Worm (Caenorhabditis elegans) whole organism, L1 larva: ENCODE measurements around the gene cdc-50.B.

Experiments used
- aly-2 ChIP-seq: fragments of 150-350 bp; optimal IDR thresholded peaks from 2 replicates; lab custom pipeline; 2014; ENCODE audit warnings: missing biosample characterization, missing genetic modification characterization
- ceh-8 ChIP-seq: fragments of 200-800 bp; sonication (Bioruptor generic); optimal IDR thresholded peaks from 2 replicates; lab custom pipeline; 2018; ENCODE audit warnings: mild to moderate bottlenecking, missing genetic modification characterization, moderate library complexity, missing compliant biosample characterization
- ces-1 ChIP-seq: fragments of 150-350 bp; optimal IDR thresholded peaks from 2 replicates; lab custom pipeline; 2014; ENCODE audit warnings: missing biosample characterization, missing genetic modification reagents, missing genetic modification characterization
- efl-1 ChIP-seq, 4 experiments: fragments of 150-350 bp; optimal IDR thresholded peaks in 3 of 4; peaks in 1 of 4; 1 replicate in 1 of 4; 2 replicates in 3 of 4; lab custom pipeline; 2014; ENCODE audit warnings: missing biosample characterization in 2 of 4, missing genetic modification characterization in 2 of 4, missing genetic modification reagents in 2 of 4
- efl-3 ChIP-seq: fragments of 200-800 bp; sonication (Bioruptor generic); optimal IDR thresholded peaks from 2 replicates; lab custom pipeline; 2018; ENCODE audit warnings: mild to moderate bottlenecking, missing genetic modification characterization, missing compliant biosample characterization
- egl-27 ChIP-seq, 2 experiments: fragments of 150-350 bp in 1 of 2; sonication (generic microtip); optimal IDR thresholded peaks; 3 replicates each; lab custom pipeline; 2017 to 2018; ENCODE audit warnings: missing biosample characterization in 2 of 2, missing genetic modification characterization in 2 of 2, missing genetic modification reagents in 2 of 2
- elt-2 ChIP-seq: sonication (generic microtip); optimal IDR thresholded peaks from 2 replicates; lab custom pipeline; 2016; ENCODE audit warnings: missing genetic modification characterization, mild to moderate bottlenecking, inconsistent platforms, missing compliant biosample characterization, missing genetic modification reagents
- fkh-10 ChIP-seq: sonication (generic microtip); optimal IDR thresholded peaks from 2 replicates; lab custom pipeline; 2017; ENCODE audit warnings: missing biosample characterization, missing genetic modification reagents, missing genetic modification characterization
- fkh-4 ChIP-seq: sonication (generic microtip); optimal IDR thresholded peaks from 2 replicates; lab custom pipeline; 2016; ENCODE audit warnings: missing compliant biosample characterization, missing genetic modification characterization, borderline replicate concordance
- lin-13 ChIP-seq: fragments of 150-350 bp; optimal IDR thresholded peaks from 2 replicates; lab custom pipeline; 2014; ENCODE audit warnings: missing biosample characterization, missing genetic modification reagents, missing genetic modification characterization
- lin-14 ChIP-seq: fragments of 200-800 bp; sonication (Bioruptor generic); optimal IDR thresholded peaks from 2 replicates; lab custom pipeline; 2018; ENCODE audit warnings: mild to moderate bottlenecking, missing genetic modification characterization, moderate library complexity, missing compliant biosample characterization
- lin-35 ChIP-seq, 2 experiments: fragments of 150-350 bp; optimal IDR thresholded peaks; 2 replicates each; lab custom pipeline; 2014; ENCODE audit warnings: missing biosample characterization in 2 of 2, missing genetic modification characterization in 2 of 2, missing genetic modification reagents in 2 of 2
- lsy-2 ChIP-seq, 2 experiments: fragments of 150-350 bp; optimal IDR thresholded peaks; 2 replicates each; lab custom pipeline; 2014; ENCODE audit warnings: missing biosample characterization in 2 of 2, missing genetic modification characterization in 2 of 2
- mab-9 ChIP-seq: fragments of 200-800 bp; sonication (Bioruptor generic); IDR thresholded peaks from 2 replicates; pipeline ENCODE4 v1.3.6; 2022; ENCODE audit warnings: missing genetic modification reagents, missing genetic modification characterization, missing compliant biosample characterization
- mep-1 ChIP-seq: fragments of 150-350 bp; optimal IDR thresholded peaks from 2 replicates; lab custom pipeline; 2014; ENCODE audit warnings: missing biosample characterization, missing genetic modification characterization
- nhr-11 ChIP-seq: fragments of 150-350 bp; optimal IDR thresholded peaks from 2 replicates; lab custom pipeline; 2014; ENCODE audit warnings: missing biosample characterization, missing genetic modification characterization
- nhr-12 ChIP-seq: sonication (generic microtip); optimal IDR thresholded peaks from 2 replicates; lab custom pipeline; 2017; ENCODE audit warnings: missing biosample characterization, missing genetic modification characterization
- nhr-77 ChIP-seq: fragments of 150-350 bp; optimal IDR thresholded peaks from 2 replicates; lab custom pipeline; 2014; ENCODE audit warnings: missing biosample characterization, missing genetic modification characterization
- nhr-85 ChIP-seq: sonication (generic microtip); peaks from one replicate; lab custom pipeline; 2016; ENCODE audit warnings: missing genetic modification characterization, inconsistent platforms, missing compliant biosample characterization
- pag-3 ChIP-seq: sonication (generic microtip); optimal IDR thresholded peaks from 2 replicates; lab custom pipeline; 2017; ENCODE audit warnings: missing genetic modification characterization, mild to moderate bottlenecking, missing compliant biosample characterization, antibody characterized with exemption, borderline replicate concordance; ENCODE audit not compliant: insufficient read depth
- pax-3 ChIP-seq: fragments of 200-800 bp; sonication (Bioruptor generic); optimal IDR thresholded peaks from 2 replicates; lab custom pipeline; 2018; ENCODE audit warnings: mild to moderate bottlenecking, missing genetic modification characterization, moderate library complexity, missing compliant biosample characterization
- snu-23 ChIP-seq: sonication (generic microtip); optimal IDR thresholded peaks from 2 replicates; lab custom pipeline; 2016; ENCODE audit warnings: missing genetic modification characterization, missing compliant biosample characterization
- sup-37 ChIP-seq: fragments of 200-800 bp; sonication (Bioruptor generic); optimal IDR thresholded peaks from 2 replicates; lab custom pipeline; 2018; ENCODE audit warnings: mild to moderate bottlenecking, missing genetic modification characterization, missing compliant biosample characterization
- swsn-7 ChIP-seq: sonication (generic microtip); optimal IDR thresholded peaks from 2 replicates; lab custom pipeline; 2016; ENCODE audit warnings: missing genetic modification characterization, missing compliant biosample characterization
- unc-130 ChIP-seq: fragments of 150-350 bp; optimal IDR thresholded peaks from 2 replicates; lab custom pipeline; 2017; ENCODE audit warnings: missing biosample characterization, missing genetic modification characterization, inconsistent platforms
- unc-30 ChIP-seq: sonication (generic microtip); optimal IDR thresholded peaks from 2 replicates; lab custom pipeline; 2017; ENCODE audit warnings: missing biosample characterization, missing genetic modification characterization
- unc-62 ChIP-seq: fragments of 150-350 bp; optimal IDR thresholded peaks from 2 replicates; lab custom pipeline; 2014; ENCODE audit warnings: missing biosample characterization, missing genetic modification reagents, missing genetic modification characterization
- unc-98 ChIP-seq: fragments of 200-800 bp; sonication (Bioruptor generic); IDR thresholded peaks from 2 replicates; pipeline ENCODE4 v1.3.6; 2022; ENCODE audit warnings: missing genetic modification characterization, missing compliant biosample characterization
- vab-15 ChIP-seq: sonication (generic microtip); optimal IDR thresholded peaks from 2 replicates; lab custom pipeline; 2017; ENCODE audit warnings: missing genotype, mild to moderate bottlenecking, missing genetic modification characterization, missing compliant biosample characterization
- ztf-4 ChIP-seq: fragments of 150-350 bp; optimal IDR thresholded peaks from 2 replicates; lab custom pipeline; 2014; ENCODE audit warnings: missing biosample characterization, missing genetic modification characterization

cdc-50.B gene

DNA sequence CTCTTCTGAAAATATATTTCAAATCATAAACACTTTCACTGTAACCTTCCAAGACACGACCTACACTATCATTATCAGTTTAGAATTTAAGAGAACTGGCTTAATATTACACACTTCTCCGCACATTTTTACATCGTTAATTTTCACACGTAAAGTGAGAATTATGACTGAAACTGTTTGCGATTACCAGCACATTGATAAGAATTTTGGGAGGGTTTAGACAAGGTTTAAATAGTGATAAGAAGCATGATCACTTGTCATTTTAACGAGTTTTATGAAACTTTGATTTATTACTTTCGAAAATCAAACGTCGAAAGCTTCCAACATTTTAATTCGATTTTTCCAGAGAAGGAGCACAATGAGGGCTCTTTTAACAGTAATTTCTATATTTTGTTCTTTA, 34.2 kb upstream of the cdc-50.B start, which contains the start of gene F21D5.3 (continued):
- TF ChIP-seq swsn-7 (tag; lab: Kevin White, UChicago) (no peak), unc-62 (GFP tag; lab: Kevin White, UChicago) (no peak), elt-2 (tag; lab: Kevin White, UChicago) (peak; percentile 93)

DNA sequence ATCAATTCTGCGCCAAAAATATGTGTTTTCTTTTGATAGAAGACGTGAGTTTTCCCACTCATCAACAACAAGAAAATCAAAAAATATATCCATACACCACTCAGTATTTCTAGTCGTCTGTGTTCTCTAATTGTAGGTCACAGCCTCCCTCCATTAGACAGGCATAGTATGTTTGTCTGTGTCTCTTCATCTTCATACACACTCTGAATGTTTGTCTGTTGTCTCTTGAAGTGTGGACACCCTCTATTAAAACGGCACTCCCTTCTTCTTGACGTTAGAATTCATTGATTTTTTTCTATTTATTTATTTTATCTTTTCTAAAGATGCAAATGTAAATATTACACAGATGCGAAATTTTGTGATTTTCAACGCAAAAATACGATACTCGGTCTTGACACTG, 27.3 kb upstream of the cdc-50.B start:
- no peak for TF ChIP-seq efl-3 (GFP tag; lab: Kevin White, UChicago)
- peak in 1 of 2 experiments; percentile 31 for TF ChIP-seq lsy-2 (tag; optimal IDR thresholded peaks at IDR 0.05; lab: Kevin White, UChicago)
- TF ChIP-seq swsn-7 (tag; lab: Kevin White, UChicago): peak; percentile 4
- no peak for TF ChIP-seq aly-2 (tag; lab: Kevin White, UChicago)
- peak; percentile 25 to 38 for TF ChIP-seq efl-1 (optimal IDR thresholded peaks at IDR 0.05; lab: Kevin White, UChicago)
- no peak for TF ChIP-seq efl-1 (GFP tag; optimal IDR thresholded peaks at IDR 0.05 in 1 of 2; lab: Kevin White, UChicago)
- peak; percentile 72 for TF ChIP-seq nhr-85 (tag; lab: Kevin White, UChicago)
- peak; percentile 17 to 21 for TF ChIP-seq lin-35 (GFP tag; optimal IDR thresholded peaks at IDR 0.05; lab: Kevin White, UChicago)
- TF ChIP-seq, all 84 proteins: peak for 5

DNA sequence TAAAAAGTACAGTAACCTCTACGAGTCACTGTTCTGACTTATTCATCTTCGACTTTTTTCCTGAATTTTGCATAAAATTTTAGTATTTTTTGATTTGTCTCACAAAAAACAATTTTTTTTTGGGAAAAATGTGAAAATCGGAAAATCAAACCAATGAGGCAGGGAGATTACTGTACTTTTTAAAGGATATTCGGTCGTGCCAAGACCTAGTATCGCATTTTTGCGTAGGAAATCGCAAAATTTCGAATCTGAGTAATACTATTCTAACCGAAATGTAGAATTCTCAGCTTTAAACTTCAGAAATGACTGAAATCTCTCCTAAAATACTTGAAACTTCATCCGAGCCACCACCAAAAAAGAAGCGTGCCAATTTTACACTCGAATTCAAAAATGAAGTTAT, 26.9 kb upstream of the cdc-50.B start, which contains the start of gene F21D5.4:
Gene F21D5.4, plus strand, starts transcription at position 301 of the 400 bp plus-strand sequence.
- no peak for TF ChIP-seq ceh-8 (GFP tag; lab: Kevin White, UChicago)
- TF ChIP-seq lin-14 (GFP tag; lab: Kevin White, UChicago): no peak
- TF ChIP-seq egl-27 (tag; optimal IDR thresholded peaks at IDR 0.05; lab: Kevin White, UChicago): no peak
- no peak for TF ChIP-seq efl-1 (optimal IDR thresholded peaks at IDR 0.05; lab: Kevin White, UChicago)
- TF ChIP-seq efl-1 (GFP tag; optimal IDR thresholded peaks at IDR 0.05 in 1 of 2; lab: Kevin White, UChicago): peak in 1 of 2 experiments; percentile 45
- TF ChIP-seq snu-23 (GFP tag; lab: Kevin White, UChicago): no peak
- no peak for TF ChIP-seq pag-3

DNA sequence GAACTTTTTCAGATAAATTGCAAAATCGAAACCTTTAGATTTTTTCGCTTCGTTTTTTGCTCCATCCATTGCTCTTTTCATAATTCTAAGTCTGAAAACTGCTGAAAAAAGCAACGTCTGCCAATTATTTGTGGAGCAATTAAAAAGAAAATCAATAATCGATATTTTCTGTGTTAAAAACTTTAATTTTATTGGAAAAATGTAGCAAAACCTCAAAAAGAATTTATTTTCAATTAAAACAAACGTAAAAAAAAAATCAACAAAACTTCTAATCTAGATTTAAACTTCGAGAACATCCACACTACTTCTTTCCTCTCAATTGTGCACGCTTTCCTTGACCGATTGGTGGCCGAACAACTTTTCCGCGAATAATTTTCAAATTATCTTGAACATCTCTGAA, 25.4 kb upstream of the cdc-50.B start, which contains the start of gene F21D5.5:
Gene F21D5.5, minus strand, starts transcription at position 101 of the 400 bp plus-strand sequence.
- TF ChIP-seq lin-13 (GFP tag; lab: Kevin White, UChicago) (no peak), vab-15 (tag; lab: Kevin White, UChicago) (no peak), mep-1 (no peak), mab-9 (GFP tag; lab: Robert Waterston, UW) (no peak), sup-37 (GFP tag; lab: Kevin White, UChicago) (no peak), ces-1 (GFP tag; lab: Kevin White, UChicago) (no peak), ztf-4 (no peak), fkh-10 (GFP tag; lab: Kevin White, UChicago) (no peak), pax-3 (tag; lab: Kevin White, UChicago) (no peak), unc-130 (tag; lab: Kevin White, UChicago) (no peak), nhr-11 (tag; lab: Kevin White, UChicago) (no peak), nhr-77 (tag; lab: Kevin White, UChicago) (no peak), unc-30 (no peak)

DNA sequence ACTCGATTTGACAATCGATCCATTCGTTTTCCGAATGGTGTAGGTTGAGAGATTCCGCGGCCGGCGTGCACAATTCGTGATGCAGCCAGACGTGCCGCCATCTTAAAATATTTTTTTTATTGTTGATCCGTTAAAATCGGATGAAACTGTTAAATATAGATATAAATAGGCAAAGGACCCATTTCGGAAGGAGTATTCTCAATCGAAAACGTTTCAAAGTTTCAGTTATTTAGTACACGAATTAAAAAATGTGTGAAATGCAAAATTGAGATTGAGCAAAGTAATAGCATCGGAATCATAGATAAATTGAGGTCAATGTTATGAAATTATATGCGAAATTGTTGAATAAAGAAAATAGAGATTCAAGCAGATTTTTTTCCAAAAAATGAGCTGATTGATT, 24.7 kb upstream of the cdc-50.B start, which contains the start of gene mrps-33:
Gene mrps-33, minus strand, starts transcription at position 101 of the 400 bp plus-strand sequence.
- no peak for TF ChIP-seq nhr-12 (tag; lab: Kevin White, UChicago)

DNA sequence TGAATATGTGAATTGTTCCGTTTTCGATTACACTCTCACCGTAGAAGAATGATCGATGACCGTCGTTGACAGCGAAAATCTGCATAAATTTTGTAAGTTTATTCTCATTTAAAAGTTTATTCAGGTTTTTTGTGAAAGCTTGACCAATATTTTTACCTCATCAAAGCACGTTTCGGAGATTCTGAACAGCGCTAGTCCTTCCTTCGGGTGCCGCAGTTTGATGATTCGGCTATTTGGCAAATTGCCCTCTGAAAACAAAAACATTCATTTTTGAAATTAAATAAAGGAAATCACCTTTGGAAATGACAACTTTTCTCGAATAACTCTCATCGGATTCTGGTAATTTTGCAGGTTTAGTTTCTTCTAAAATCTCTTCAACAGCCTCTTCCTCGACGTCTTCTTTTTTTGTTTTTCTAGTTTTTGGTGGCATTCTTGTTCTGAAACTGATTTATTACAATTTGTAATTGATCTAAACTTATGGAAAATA, 23.7 kb upstream of the cdc-50.B start, which contains the start of gene F21D5.6:
Gene F21D5.6, minus strand, starts transcription at position 437 of the 487 bp plus-strand sequence.
- TF ChIP-seq fkh-4 (tag; lab: Kevin White, UChicago) (no peak), unc-62 (GFP tag; lab: Kevin White, UChicago) (no peak), nhr-77 (tag; lab: Kevin White, UChicago) (no peak), unc-98 (GFP tag; lab: Robert Waterston, UW) (no peak), swsn-7 (tag; lab: Kevin White, UChicago) (no peak)
